Worm (Caenorhabditis elegans) whole organism, mixed stage, embryonic: ENCODE measurements around the gene C13C4.7.

Experiments
- elt-1 ChIP-seq: sonication (generic microtip); optimal IDR thresholded peaks from 2 replicates; lab custom pipeline; 2017; ENCODE audit warnings: missing genetic modification characterization, mild to moderate bottlenecking, missing compliant biosample characterization, antibody characterized with exemption, moderate library complexity, borderline replicate concordance; ENCODE audit not compliant: insufficient read depth
- mep-1 ChIP-seq: fragments of 150-350 bp; optimal IDR thresholded peaks from 2 replicates; lab custom pipeline; 2017; ENCODE audit warnings: missing biosample characterization, missing genetic modification reagents, missing genetic modification characterization, inconsistent platforms
- nhr-76 ChIP-seq: sonication (generic microtip); optimal IDR thresholded peaks from 2 replicates; lab custom pipeline; 2017; ENCODE audit warnings: missing biosample characterization, missing genetic modification characterization
- ztf-11 ChIP-seq: fragments of 150-350 bp; optimal IDR thresholded peaks from 2 replicates; lab custom pipeline; 2014; ENCODE audit warnings: missing biosample characterization, missing genetic modification characterization

DNA sequence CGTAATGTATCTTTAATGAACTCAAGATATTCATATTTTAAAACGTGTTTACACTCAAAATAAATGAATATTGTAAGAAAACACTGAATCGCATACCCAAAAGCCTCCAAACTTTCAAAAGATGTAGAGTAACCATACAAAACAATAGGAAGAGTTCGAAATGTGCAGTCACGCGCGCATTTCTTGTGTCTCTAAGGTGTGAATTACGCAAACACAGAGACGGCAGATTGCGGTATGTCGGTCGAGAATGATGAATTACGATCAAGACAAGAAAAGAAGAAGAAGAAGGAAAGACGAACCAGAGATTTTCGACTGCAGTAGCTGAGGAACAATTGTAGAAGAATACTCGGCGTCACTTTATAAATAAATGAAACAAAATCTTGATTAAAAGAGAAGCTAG, 8.8 kb downstream of the C13C4.7 start, which contains the start of gene lhpp-1:
- TF ChIP-seq mep-1 (tag; lab: Kevin White, UChicago) (no peak), ztf-11 (tag; lab: Kevin White, UChicago) (no peak), nhr-76 (no peak), elt-1 (tag; lab: Kevin White, UChicago) (no peak)
